Worm (Caenorhabditis elegans): Measurements from ENCODE around the gene oac-32.

- TF ChIP-seq ceh-13 (GFP tag; optimal IDR thresholded peaks at IDR 0.05): no peak
- TF ChIP-seq ama-1 (optimal IDR thresholded peaks at IDR 0.05): no peak
- TF ChIP-seq tbx-37 (GFP tag; conservative IDR thresholded peaks at IDR 0.05): no peak
- no peak for TF ChIP-seq hnd-1 (tag; optimal IDR thresholded peaks at IDR 0.05)
- TF ChIP-seq ets-7 (tag; optimal IDR thresholded peaks at IDR 0.05): no peak
Observed at ce11 chrV:1536979-1537378, 8.6 kb downstream of the oac-32 start, which contains the start of gene K02H11.9.
